Fruit fly (Drosophila melanogaster) whole organism, prepupa: ENCODE data around the gene Lkr.

Experiments
- Blimp-1 ChIP-seq: fragments of 200-800 bp; sonication (Bioruptor generic); optimal IDR thresholded peaks from 3 replicates; lab custom pipeline; 2017; ENCODE audit warnings: missing biosample characterization, missing genetic modification characterization, mild to moderate bottlenecking, moderate library complexity, missing genetic modification reagents
- CG10631 ChIP-seq: fragments of 200-800 bp; sonication (Bioruptor generic); optimal IDR thresholded peaks from 2 replicates; lab custom pipeline; 2016; ENCODE audit warnings: missing biosample characterization, missing genetic modification characterization
- CG10669 ChIP-seq: fragments of 200-800 bp; sonication (Bioruptor generic); optimal IDR thresholded peaks from 3 replicates; lab custom pipeline; 2018; ENCODE audit warnings: missing biosample characterization, mild to moderate bottlenecking, missing genetic modification characterization, moderate library complexity
- CG11762 ChIP-seq: fragments of 200-800 bp; sonication (Bioruptor generic); optimal IDR thresholded peaks from 3 replicates; lab custom pipeline; 2016; ENCODE audit warnings: missing biosample characterization, missing genetic modification characterization; ENCODE audit not compliant: insufficient read depth
- CG11902 ChIP-seq: fragments of 200-800 bp; sonication (Bioruptor generic); optimal IDR thresholded peaks from 3 replicates; lab custom pipeline; 2016; ENCODE audit warnings: missing biosample characterization, missing genetic modification characterization
- CG15336 ChIP-seq: fragments of 200-800 bp; sonication (Bioruptor generic); IDR thresholded peaks from 2 replicates; pipeline ENCODE4 v1.3.6; 2022; ENCODE audit warnings: missing biosample characterization, missing genetic modification characterization
- CG16779 ChIP-seq: fragments of 200-800 bp; sonication (Bioruptor generic); optimal IDR thresholded peaks from 3 replicates; lab custom pipeline; 2017; ENCODE audit warnings: missing biosample characterization, mild to moderate bottlenecking, missing genetic modification characterization
- CG3032 ChIP-seq: fragments of 200-800 bp; optimal IDR thresholded peaks from 2 replicates; lab custom pipeline; 2019; ENCODE audit warnings: missing biosample characterization, mild to moderate bottlenecking, missing genetic modification characterization, moderate library complexity
- CG31627 ChIP-seq: fragments of 200-800 bp; sonication (Bioruptor generic); optimal IDR thresholded peaks from 3 replicates; lab custom pipeline; 2016; ENCODE audit warnings: missing biosample characterization, missing genetic modification characterization
- CG32006 ChIP-seq: fragments of 200-800 bp; sonication (Bioruptor generic); optimal IDR thresholded peaks from 3 replicates; lab custom pipeline; 2017; ENCODE audit warnings: missing biosample characterization, mild to moderate bottlenecking, missing genetic modification characterization
- CG3919 ChIP-seq: fragments of 200-800 bp; sonication (Bioruptor generic); optimal IDR thresholded peaks from 3 replicates; lab custom pipeline; 2016; ENCODE audit warnings: missing biosample characterization, missing genetic modification characterization
- CG6163 ChIP-seq: fragments of 200-800 bp; sonication (Bioruptor generic); IDR thresholded peaks from 3 replicates; pipeline ENCODE4 v1.3.6; 2022; ENCODE audit warnings: missing biosample characterization, missing genetic modification characterization
- CG6276 ChIP-seq: fragments of 200-800 bp; sonication (Bioruptor generic); optimal IDR thresholded peaks from 2 replicates; lab custom pipeline; 2017; ENCODE audit warnings: missing biosample characterization, mild to moderate bottlenecking, missing genetic modification characterization
- CG6792 ChIP-seq: fragments of 200-800 bp; sonication (Bioruptor generic); optimal IDR thresholded peaks from 3 replicates; lab custom pipeline; 2016; ENCODE audit warnings: missing biosample characterization, missing genetic modification characterization
- CG6808 ChIP-seq: fragments of 200-800 bp; sonication (Bioruptor generic); optimal IDR thresholded peaks from 3 replicates; lab custom pipeline; 2017; ENCODE audit warnings: missing biosample characterization, missing genetic modification characterization, mild to moderate bottlenecking, moderate library complexity, missing genetic modification reagents
- CG6854 ChIP-seq: fragments of 200-800 bp; sonication (Bioruptor generic); optimal IDR thresholded peaks from 2 replicates; lab custom pipeline; 2017; ENCODE audit warnings: missing biosample characterization, mild to moderate bottlenecking, missing genetic modification characterization
- CG7368 ChIP-seq: fragments of 200-800 bp; sonication (Bioruptor generic); optimal IDR thresholded peaks from 3 replicates; lab custom pipeline; 2016; ENCODE audit warnings: missing biosample characterization, missing genetic modification characterization
- CG8632 ChIP-seq: fragments of 200-800 bp; sonication (Bioruptor generic); optimal IDR thresholded peaks from 3 replicates; lab custom pipeline; 2016; ENCODE audit warnings: missing biosample characterization, missing genetic modification characterization
- CG9139 ChIP-seq: fragments of 200-800 bp; sonication (Bioruptor generic); optimal IDR thresholded peaks from 3 replicates; lab custom pipeline; 2017; ENCODE audit warnings: missing biosample characterization, mild to moderate bottlenecking, missing genetic modification characterization
- Eip75B ChIP-seq: fragments of 200-800 bp; sonication (Bioruptor generic); optimal IDR thresholded peaks from 3 replicates; lab custom pipeline; 2016; ENCODE audit warnings: missing biosample characterization, missing genetic modification characterization
- Eip78C ChIP-seq: fragments of 200-800 bp; sonication (Bioruptor generic); peaks from one replicate; lab custom pipeline; 2016; ENCODE audit warnings: missing biosample characterization, missing genetic modification characterization
- Ets96B ChIP-seq: fragments of 200-800 bp; optimal IDR thresholded peaks from 2 replicates; lab custom pipeline; 2019; ENCODE audit warnings: missing biosample characterization, mild to moderate bottlenecking, missing genetic modification characterization, moderate library complexity
- Gug ChIP-seq: fragments of 200-800 bp; sonication (Bioruptor generic); IDR thresholded peaks from 2 replicates; pipeline ENCODE4 v1.3.6; 2022; ENCODE audit warnings: missing biosample characterization, missing genetic modification characterization
- Hr38 ChIP-seq: sonication (Bioruptor generic); optimal IDR thresholded peaks from 2 replicates; lab custom pipeline; 2016; ENCODE audit warnings: missing biosample characterization, missing genetic modification characterization
- Hr39 ChIP-seq: fragments of 200-800 bp; sonication (Bioruptor generic); optimal IDR thresholded peaks from 2 replicates; lab custom pipeline; 2016; ENCODE audit warnings: missing biosample characterization, missing genetic modification characterization
- Met ChIP-seq: fragments of 200-800 bp; sonication (Bioruptor generic); optimal IDR thresholded peaks from 3 replicates; lab custom pipeline; 2016; ENCODE audit warnings: missing biosample characterization, missing genetic modification characterization
- OdsH ChIP-seq: fragments of 200-800 bp; sonication (Bioruptor generic); optimal IDR thresholded peaks from 3 replicates; lab custom pipeline; 2016; ENCODE audit warnings: missing biosample characterization, missing genetic modification characterization
- Smox ChIP-seq: fragments of 200-800 bp; sonication (Bioruptor generic); optimal IDR thresholded peaks from 3 replicates; lab custom pipeline; 2016; ENCODE audit warnings: missing biosample characterization, missing genetic modification characterization
- Sox102F ChIP-seq: fragments of 200-800 bp; sonication (Bioruptor generic); optimal IDR thresholded peaks from 2 replicates; lab custom pipeline; 2016; ENCODE audit warnings: missing biosample characterization, mild to moderate bottlenecking, missing genetic modification characterization
- Sox15 ChIP-seq: fragments of 200-800 bp; sonication (Bioruptor generic); optimal IDR thresholded peaks from 3 replicates; lab custom pipeline; 2016; ENCODE audit warnings: missing biosample characterization, missing genetic modification characterization
- achi ChIP-seq: fragments of 200-800 bp; sonication (Bioruptor generic); optimal IDR thresholded peaks from 3 replicates; lab custom pipeline; 2016; ENCODE audit warnings: missing biosample characterization, missing genetic modification characterization
- acj6 ChIP-seq: fragments of 200-800 bp; sonication (Bioruptor generic); optimal IDR thresholded peaks from 3 replicates; lab custom pipeline; 2016; ENCODE audit warnings: missing biosample characterization, missing genetic modification characterization
- dac ChIP-seq: fragments of 200-800 bp; sonication (Bioruptor generic); optimal IDR thresholded peaks from 2 replicates; lab custom pipeline; 2017; ENCODE audit warnings: missing biosample characterization, mild to moderate bottlenecking, missing genetic modification characterization
- dsx ChIP-seq: fragments of 200-800 bp; optimal IDR thresholded peaks from 3 replicates; lab custom pipeline; 2019; ENCODE audit warnings: missing biosample characterization, mild to moderate bottlenecking, missing genetic modification characterization, moderate library complexity; ENCODE audit not compliant: poor library complexity, severe bottlenecking
- eg ChIP-seq: fragments of 200-800 bp; sonication (Bioruptor generic); IDR thresholded peaks from 3 replicates; pipeline ENCODE4 v1.3.6; 2022; ENCODE audit warnings: missing biosample characterization, missing genetic modification characterization
- esn ChIP-seq: fragments of 200-800 bp; sonication (Bioruptor generic); optimal IDR thresholded peaks from 2 replicates; lab custom pipeline; 2016; ENCODE audit warnings: missing biosample characterization, mild to moderate bottlenecking, missing genetic modification characterization, moderate library complexity
- fd85E ChIP-seq: fragments of 200-800 bp; sonication (Bioruptor generic); optimal IDR thresholded peaks from 3 replicates; lab custom pipeline; 2016; ENCODE audit warnings: missing biosample characterization, missing genetic modification characterization
- lz ChIP-seq: fragments of 200-800 bp; sonication (Bioruptor generic); optimal IDR thresholded peaks from 3 replicates; lab custom pipeline; 2016; ENCODE audit warnings: missing biosample characterization, missing genetic modification characterization
- net ChIP-seq: fragments of 200-800 bp; sonication (Bioruptor generic); optimal IDR thresholded peaks from 3 replicates; lab custom pipeline; 2016; ENCODE audit warnings: missing biosample characterization, missing genetic modification characterization
- pdm3 ChIP-seq: fragments of 200-800 bp; sonication (Bioruptor generic); optimal IDR thresholded peaks from 3 replicates; lab custom pipeline; 2016; ENCODE audit warnings: missing biosample characterization, missing genetic modification characterization
- salr ChIP-seq, 2 experiments: fragments of 200-800 bp; sonication (Bioruptor generic); optimal IDR thresholded peaks; 3 replicates each; lab custom pipeline; 2016 to 2018; ENCODE audit warnings: missing biosample characterization in 2 of 2, missing genetic modification characterization in 2 of 2, mild to moderate bottlenecking in 1 of 2
- spab ChIP-seq: fragments of 200-800 bp; sonication (Bioruptor generic); optimal IDR thresholded peaks from 2 replicates; lab custom pipeline; 2017; ENCODE audit warnings: missing biosample characterization, mild to moderate bottlenecking, missing genetic modification characterization, missing genetic modification reagents
- svp ChIP-seq: fragments of 200-800 bp; sonication (Bioruptor generic); peaks from one replicate; lab custom pipeline; 2016; ENCODE audit warnings: missing biosample characterization, missing genetic modification characterization
- topi ChIP-seq: fragments of 200-800 bp; sonication (Bioruptor generic); optimal IDR thresholded peaks from 3 replicates; lab custom pipeline; 2016; ENCODE audit warnings: missing biosample characterization, missing genetic modification characterization
- vri ChIP-seq: fragments of 200-800 bp; sonication (Bioruptor generic); optimal IDR thresholded peaks from 3 replicates; lab custom pipeline; 2016; ENCODE audit warnings: missing biosample characterization, mild to moderate bottlenecking, missing genetic modification characterization

The Lkr gene

DNA sequence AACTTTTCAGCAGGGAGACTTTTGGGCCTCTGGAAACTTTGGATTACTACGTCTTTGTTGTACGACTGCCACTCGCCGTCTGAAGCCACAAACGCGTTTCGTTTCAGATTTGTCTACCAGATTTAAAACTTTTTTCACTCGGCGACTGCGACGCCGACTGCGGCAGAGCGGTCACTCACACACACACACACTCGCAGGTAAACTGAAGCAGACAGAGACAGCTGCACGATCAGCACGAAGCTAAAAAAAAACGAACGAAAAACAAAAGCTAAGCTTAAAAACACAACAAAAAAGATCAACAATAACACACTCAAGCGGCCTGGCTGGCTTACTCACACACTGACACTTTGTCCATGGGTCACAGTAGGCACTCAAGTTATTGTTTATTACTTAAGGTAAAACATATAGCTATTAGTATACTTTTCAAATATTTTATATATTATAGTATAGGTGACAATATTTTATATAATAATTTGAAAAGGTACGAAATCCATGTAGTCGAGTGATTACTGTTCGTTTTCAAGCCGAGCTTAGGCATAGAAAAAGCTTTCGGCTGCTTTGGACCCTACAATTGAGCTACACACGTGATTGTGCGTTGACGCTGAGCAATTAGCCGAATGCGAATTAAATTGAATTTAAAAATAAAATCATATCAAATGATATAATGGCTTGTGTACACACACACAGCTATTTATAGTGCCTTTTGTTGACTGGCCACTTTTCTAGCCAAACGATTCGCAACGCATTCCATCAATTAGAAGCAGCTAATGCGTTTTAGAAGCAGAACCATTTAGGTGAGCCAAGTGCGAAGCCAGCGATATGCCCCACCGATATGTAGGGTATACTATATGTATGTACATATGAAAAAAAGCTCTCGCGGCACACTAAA is 48.4 kb upstream of the Lkr start, which contains the start of gene Msr-110 (continued):
- peak; percentile 86 for TF ChIP-seq CG6792
- TF ChIP-seq lz (GFP tag; lab: Kevin White, UChicago) = peak; percentile 72
- TF ChIP-seq CG16779 = peak; percentile 97
- peak; percentile 86 for TF ChIP-seq topi
- peak; percentile 86 for TF ChIP-seq CG7368 (GFP tag; lab: Kevin White, UChicago)
- peak; percentile 86 for TF ChIP-seq esn (GFP tag; lab: Kevin White, UChicago)
- peak; percentile 91 to 96 for TF ChIP-seq salr (GFP tag; optimal IDR thresholded peaks at IDR 0.05; lab: Kevin White, UChicago)
- TF ChIP-seq Ets96B (tag; lab: Kevin White, UChicago) = peak; percentile 81
- TF ChIP-seq CG11762 (GFP tag; lab: Kevin White, UChicago) = peak; percentile 87
- peak; percentile 97 for TF ChIP-seq CG15336 (GFP tag; lab: Robert Waterston, UW)
- peak; percentile 97 for TF ChIP-seq net (GFP tag; lab: Kevin White, UChicago)
- TF ChIP-seq Met (GFP tag; lab: Kevin White, UChicago) = peak; percentile 79
- TF ChIP-seq achi (GFP tag; lab: Kevin White, UChicago) = peak; percentile 94
- TF ChIP-seq CG3919 (GFP tag; lab: Kevin White, UChicago) = peak; percentile 93
- peak; percentile 96 for TF ChIP-seq Sox102F (GFP tag; lab: Kevin White, UChicago)
- peak; percentile 86 for TF ChIP-seq Eip75B (GFP tag; lab: Kevin White, UChicago)
- peak; percentile 83 for TF ChIP-seq Smox (GFP tag; lab: Kevin White, UChicago)
- TF ChIP-seq dac (GFP tag; lab: Kevin White, UChicago) = peak; percentile 92
- TF ChIP-seq svp (GFP tag; lab: Kevin White, UChicago) = peak; percentile 90
- peak; percentile 87 for TF ChIP-seq Sox15 (GFP tag; lab: Kevin White, UChicago)
- peak; percentile 83 for TF ChIP-seq Gug
- no peak for TF ChIP-seq Blimp-1 (GFP tag; lab: Kevin White, UChicago)
- TF ChIP-seq Hr39 (GFP tag; lab: Kevin White, UChicago) = peak; percentile 71
- TF ChIP-seq CG11902 (GFP tag; lab: Kevin White, UChicago) = peak; percentile 84
- TF ChIP-seq CG8632 (GFP tag; lab: Kevin White, UChicago) = peak; percentile 91
- no peak for TF ChIP-seq Hr38
- peak; percentile 96 for TF ChIP-seq CG6808 (GFP tag; lab: Kevin White, UChicago)
- peak; percentile 77 for TF ChIP-seq fd85E
- peak; percentile 91 for TF ChIP-seq OdsH (GFP tag; lab: Kevin White, UChicago)

DNA sequence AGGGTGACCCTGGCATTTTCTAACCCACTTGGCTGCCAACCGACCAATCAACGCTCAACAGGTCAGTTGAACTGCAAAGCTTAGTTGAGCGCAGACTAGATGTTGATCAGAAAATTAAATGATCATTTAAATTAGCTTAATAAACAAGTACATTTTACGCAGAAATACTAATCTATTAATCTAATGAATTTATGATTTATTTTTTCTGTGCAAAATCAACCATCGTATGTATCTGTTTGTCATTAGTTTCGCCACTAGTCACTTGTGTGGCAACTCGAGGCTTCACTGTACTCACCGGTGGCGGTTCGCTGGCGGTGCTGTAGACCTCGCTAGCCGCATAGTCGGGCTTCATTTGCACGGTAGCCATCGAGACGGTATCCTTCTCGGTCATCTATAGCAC is 47.4 kb upstream of the Lkr start:
- TF ChIP-seq dsx (GFP tag; lab: Kevin White, UChicago) (no peak), CG8632 (GFP tag; lab: Kevin White, UChicago) (no peak), Sox15 (GFP tag; lab: Kevin White, UChicago) (no peak), CG6163 (peak; percentile 19; the same call in 1 of the 3 replicates), eg (GFP tag; lab: Robert Waterston, UW) (peak; percentile 47; the same call in 2 of the 3 replicates), CG32006 (GFP tag; lab: Kevin White, UChicago) (peak; percentile 33), spab (GFP tag; lab: Kevin White, UChicago) (no peak), Ets96B (tag; lab: Kevin White, UChicago) (no peak), CG9139 (no peak), CG10669 (GFP tag; lab: Kevin White, UChicago) (no peak), CG6854 (GFP tag; lab: Kevin White, UChicago) (no peak), CG10631 (no peak), CG31627 (GFP tag; lab: Kevin White, UChicago) (no peak), CG6792 (no peak), CG6276 (no peak), CG3032 (tag; lab: Kevin White, UChicago) (no peak), Eip78C (GFP tag; lab: Kevin White, UChicago) (peak; percentile 51), CG7368 (GFP tag; lab: Kevin White, UChicago) (no peak), vri (no peak), pdm3 (GFP tag; lab: Kevin White, UChicago) (peak; percentile 1), acj6 (GFP tag; lab: Kevin White, UChicago) (no peak), Hr39 (GFP tag; lab: Kevin White, UChicago) (no peak), Eip75B (GFP tag; lab: Kevin White, UChicago) (no peak), CG6808 (GFP tag; lab: Kevin White, UChicago) (no peak)
